Worm (Caenorhabditis elegans): ENCODE data around the gene alh-7.
A peak's percentile ranks its signal among the peaks of the same experiment; 100 is the strongest.

alh-7 gene

ce11 chrII:13447668-13448067 is 43.9 kb downstream of the alh-7 start (continued):
- TF ChIP-seq cey-2 (tag; optimal IDR thresholded peaks at IDR 0.05; ENCODE audit: borderline replicate concordance, insufficient read depth), result no peak
- peak; percentile 55 to 92 for TF ChIP-seq lsy-2 (tag; optimal IDR thresholded peaks at IDR 0.05)
- peak; percentile 69 for TF ChIP-seq dpl-1 (GFP tag; optimal IDR thresholded peaks at IDR 0.05)
- TF ChIP-seq nhr-42 (GFP tag; IDR thresholded peaks at IDR 0.05), result no peak
- TF ChIP-seq vab-7 (GFP tag; IDR thresholded peaks at IDR 0.05), result 0 out of 2 replicates have a peak, but pooled peaks have one; percentile 19
- TF ChIP-seq zip-11 (GFP tag; IDR thresholded peaks at IDR 0.05), result no peak
- no peak for TF ChIP-seq zag-1 (tag; optimal IDR thresholded peaks at IDR 0.05)
- TF ChIP-seq mxl-2 (GFP tag; conservative IDR thresholded peaks at IDR 0.05), result no peak
- TF ChIP-seq nhr-41 (GFP tag; IDR thresholded peaks at IDR 0.05), result no peak
- peak; percentile 18; the same call in 1 of the 2 replicates for TF ChIP-seq pha-4 (GFP tag; IDR thresholded peaks at IDR 0.05)
- peak; percentile 89 for TF ChIP-seq pha-4 (tag; optimal IDR thresholded peaks at IDR 0.05)
- no peak for TF ChIP-seq unc-39 (tag; optimal IDR thresholded peaks at IDR 0.05)
- TF ChIP-seq lin-38 (GFP tag; IDR thresholded peaks at IDR 0.05), result peak; percentile 94
- TF ChIP-seq T26A8.4 (GFP tag; IDR thresholded peaks at IDR 0.05), result peak; percentile 72
- no peak for TF ChIP-seq sdz-12 (GFP tag; optimal IDR thresholded peaks at IDR 0.05)
- TF ChIP-seq F37D6.2 (tag; optimal IDR thresholded peaks at IDR 0.05), result no peak
- no peak for TF ChIP-seq zfp-3 (GFP tag; conservative IDR thresholded peaks at IDR 0.05)
- no peak for TF ChIP-seq set-16 (GFP tag; IDR thresholded peaks at IDR 0.05)
- TF ChIP-seq fkh-10 (GFP tag; optimal IDR thresholded peaks at IDR 0.05), result peak; percentile 80
- peak; percentile 59 for TF ChIP-seq rbr-2 (tag; optimal IDR thresholded peaks at IDR 0.05)
- no peak for TF ChIP-seq R02D3.7 (tag; optimal IDR thresholded peaks at IDR 0.05)
- peak; percentile 78 for TF ChIP-seq dmd-6 (GFP tag; IDR thresholded peaks at IDR 0.05)
- no peak for TF ChIP-seq ceh-62 (tag; optimal IDR thresholded peaks at IDR 0.05)
- peak; percentile 77 for TF ChIP-seq hmg-1.1 (GFP tag; IDR thresholded peaks at IDR 0.05)
- peak; percentile 98 for TF ChIP-seq aha-1 (tag)
- peak; percentile 89 for TF ChIP-seq nhr-77 (tag; optimal IDR thresholded peaks at IDR 0.05)
- TF ChIP-seq daf-16 (GFP tag; optimal IDR thresholded peaks at IDR 0.05), result peak in 1 of 2 experiments; percentile 15
- peak; percentile 90 for TF ChIP-seq daf-16 (tag; optimal IDR thresholded peaks at IDR 0.05)
- peak; percentile 85 for TF ChIP-seq nhr-11 (tag; optimal IDR thresholded peaks at IDR 0.05)
- TF ChIP-seq ceh-20 (GFP tag; IDR thresholded peaks at IDR 0.05), result peak; percentile 62
- TF ChIP-seq ama-1 (optimal IDR thresholded peaks at IDR 0.05), result no peak
- TF ChIP-seq nhr-102 (tag; optimal IDR thresholded peaks at IDR 0.05), result peak; percentile 36
- peak; percentile 84 for TF ChIP-seq mes-2 (tag; optimal IDR thresholded peaks at IDR 0.05; ENCODE audit: poor library complexity, severe bottlenecking)
- TF ChIP-seq mxl-3 (GFP tag; optimal IDR thresholded peaks at IDR 0.05), result peak; percentile 6
- TF ChIP-seq hlh-11 (tag; optimal IDR thresholded peaks at IDR 0.05), result peak; percentile 99
- TF ChIP-seq mdl-1 (tag; optimal IDR thresholded peaks at IDR 0.05), result peak in 1 of 2 experiments; percentile 76

- TF ChIP-seq F26F4.8 (GFP tag; conservative IDR thresholded peaks at IDR 0.05) (no peak), T26A8.4 (GFP tag; IDR thresholded peaks at IDR 0.05) (no peak), egl-27 (tag; optimal IDR thresholded peaks at IDR 0.05) (no peak), nhr-48 (tag; optimal IDR thresholded peaks at IDR 0.05) (no peak), madf-5 (GFP tag; IDR thresholded peaks at IDR 0.05) (no peak), ceh-28 (tag; optimal IDR thresholded peaks at IDR 0.05) (peak; percentile 44), set-16 (GFP tag; IDR thresholded peaks at IDR 0.05) (no peak)
Observed at ce11 chrII:13447166-13447643, 44.4 kb downstream of the alh-7 start, which contains the start of gene tbc-14. tbc-14 (minus strand) TSS chrII:13447593.

Data from whole organism, L4 larva.